Worm (Caenorhabditis elegans): ENCODE results near the gene C50E3.15.

- TF ChIP-seq ztf-23 (GFP tag; IDR thresholded peaks at IDR 0.05) = no peak
- TF ChIP-seq flt-1 (GFP tag; IDR thresholded peaks at IDR 0.05) = no peak
Measured at ce11 chrV:7570290-7570689, 47.9 kb upstream of the C50E3.15 start, which contains the start of gene clec-212.
